Fruit fly (Drosophila melanogaster): ENCODE measurements around the gene Josd.

The Josd gene

DNA sequence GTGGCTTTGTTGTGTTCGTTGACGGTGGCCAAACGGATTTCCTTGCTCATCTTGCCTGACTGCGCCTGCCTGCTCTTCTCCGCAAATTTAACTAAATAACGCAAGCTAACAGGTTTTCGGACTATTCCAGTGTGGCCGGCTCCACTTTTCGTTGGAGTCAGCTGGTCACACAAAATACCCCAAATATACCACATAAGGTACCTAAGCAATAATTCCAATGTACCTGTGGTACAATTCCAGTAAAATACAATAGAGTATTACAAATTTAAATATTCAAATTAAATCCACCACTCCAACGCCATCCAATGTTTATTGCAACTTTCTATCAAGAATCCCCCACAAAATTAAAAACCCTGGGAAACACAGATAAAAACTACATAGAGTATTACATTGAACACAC, 15.6 kb downstream of the Josd start, which contains the start of gene CG3566:
Gene CG3566, minus strand, starts transcription at position 135 of the 400 bp plus-strand sequence.
- TF ChIP-seq Hr96 (GFP tag; optimal IDR thresholded peaks at IDR 0.05), result no peak
- no peak for TF ChIP-seq toe (GFP tag; optimal IDR thresholded peaks at IDR 0.05)
- no peak for TF ChIP-seq CG12768 (GFP tag; optimal IDR thresholded peaks at IDR 0.05)
- TF ChIP-seq CG33017 (tag; optimal IDR thresholded peaks at IDR 0.05), result no peak
- no peak for TF ChIP-seq cic (GFP tag; optimal IDR thresholded peaks at IDR 0.05)
- no peak for TF ChIP-seq CG7101 (tag; optimal IDR thresholded peaks at IDR 0.05)
- no peak for TF ChIP-seq Crg-1 (GFP tag; optimal IDR thresholded peaks at IDR 0.05)
- no peak for TF ChIP-seq CG1620 (GFP tag; optimal IDR thresholded peaks at IDR 0.05)
- TF ChIP-seq cnc (optimal IDR thresholded peaks at IDR 0.05), result no peak
- TF ChIP-seq CG5204 (GFP tag; optimal IDR thresholded peaks at IDR 0.05), result no peak
- peak; percentile 55 for TF ChIP-seq kay (GFP tag; ENCODE audit: borderline replicate concordance)
- peak; percentile 48 for TF ChIP-seq Mnt (GFP tag; optimal IDR thresholded peaks at IDR 0.05)
- no peak for TF ChIP-seq CG11617 (GFP tag; optimal IDR thresholded peaks at IDR 0.05)
- TF ChIP-seq bab1 (GFP tag; optimal IDR thresholded peaks at IDR 0.05), result peak; percentile 47
- TF ChIP-seq CG7045 (GFP tag; optimal IDR thresholded peaks at IDR 0.05), result no peak
- TF ChIP-seq Clk (GFP tag; optimal IDR thresholded peaks at IDR 0.05), result no peak
- peak; percentile 17 for TF ChIP-seq tj (GFP tag; optimal IDR thresholded peaks at IDR 0.05)
- TF ChIP-seq pad (GFP tag; optimal IDR thresholded peaks at IDR 0.05), result no peak
- TF ChIP-seq ovo (GFP tag; optimal IDR thresholded peaks at IDR 0.05), result peak; percentile 11
- peak; percentile 3 for TF ChIP-seq CG14711 (tag; optimal IDR thresholded peaks at IDR 0.05)

DNA sequence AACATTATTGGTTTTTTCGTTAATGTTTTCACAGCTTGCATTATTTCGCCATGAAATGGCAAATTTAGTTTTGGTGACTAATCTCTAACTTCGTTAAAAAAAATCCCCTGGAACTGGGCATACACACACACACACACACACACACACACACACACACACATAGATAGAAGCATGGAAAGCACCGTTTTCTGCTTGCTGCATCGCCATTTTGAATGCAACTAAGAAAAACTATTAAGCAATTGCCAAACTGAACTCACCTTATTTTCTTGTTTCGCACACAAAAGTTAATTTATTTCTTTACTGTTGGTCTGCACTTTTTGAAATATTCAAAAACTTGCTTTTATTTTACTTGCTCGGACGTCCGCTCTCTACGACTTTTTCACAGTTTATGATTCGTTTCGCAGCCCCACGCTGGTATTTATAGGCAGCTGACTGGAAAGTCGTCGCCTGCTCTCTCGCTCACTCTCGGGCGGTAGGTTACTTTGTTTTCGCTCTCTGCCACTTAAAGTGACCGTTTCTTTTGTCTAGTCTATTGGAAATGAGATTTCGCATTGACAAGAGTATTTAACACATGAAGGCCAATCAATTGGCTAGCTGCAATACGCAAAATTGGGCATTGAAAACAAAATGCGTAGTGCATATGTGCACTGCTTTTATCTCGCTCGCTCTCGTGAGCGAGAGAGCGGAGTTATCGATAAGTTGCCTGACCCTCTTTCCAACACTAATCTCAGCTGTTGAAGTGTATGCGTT, 18.1 kb downstream of the Josd start:
- no peak for TF ChIP-seq Clk (GFP tag; optimal IDR thresholded peaks at IDR 0.05)
- TF ChIP-seq bab1 (GFP tag; optimal IDR thresholded peaks at IDR 0.05), result peak; percentile 55
- peak; percentile 34 for TF ChIP-seq CG33017 (tag; optimal IDR thresholded peaks at IDR 0.05)
- TF ChIP-seq CG7101 (tag; optimal IDR thresholded peaks at IDR 0.05), result peak; percentile 67
- peak; percentile 41 for TF ChIP-seq tj (GFP tag; optimal IDR thresholded peaks at IDR 0.05)
- peak; percentile 42 for TF ChIP-seq Hr96 (GFP tag; optimal IDR thresholded peaks at IDR 0.05)
- peak; percentile 32 for TF ChIP-seq cic (GFP tag; optimal IDR thresholded peaks at IDR 0.05)
- no peak for TF ChIP-seq CG5204 (GFP tag; optimal IDR thresholded peaks at IDR 0.05)
- no peak for TF ChIP-seq toe (GFP tag; optimal IDR thresholded peaks at IDR 0.05)
- no peak for TF ChIP-seq cnc (optimal IDR thresholded peaks at IDR 0.05)
- no peak for TF ChIP-seq kay (GFP tag; ENCODE audit: borderline replicate concordance)
- peak; percentile 56 for TF ChIP-seq ovo (GFP tag; optimal IDR thresholded peaks at IDR 0.05)
- TF ChIP-seq CG14711 (tag; optimal IDR thresholded peaks at IDR 0.05), result no peak
- peak; percentile 65 for TF ChIP-seq pad (GFP tag; optimal IDR thresholded peaks at IDR 0.05)
- no peak for TF ChIP-seq CG7045 (GFP tag; optimal IDR thresholded peaks at IDR 0.05)
- TF ChIP-seq CG12768 (GFP tag; optimal IDR thresholded peaks at IDR 0.05), result peak; percentile 0
- peak; percentile 66 for TF ChIP-seq Mnt (GFP tag; optimal IDR thresholded peaks at IDR 0.05)
- TF ChIP-seq CG1620 (GFP tag; optimal IDR thresholded peaks at IDR 0.05), result peak; percentile 49
- peak; percentile 38 for TF ChIP-seq CG11617 (GFP tag; optimal IDR thresholded peaks at IDR 0.05)
- peak; percentile 20 for TF ChIP-seq Crg-1 (GFP tag; optimal IDR thresholded peaks at IDR 0.05)

DNA sequence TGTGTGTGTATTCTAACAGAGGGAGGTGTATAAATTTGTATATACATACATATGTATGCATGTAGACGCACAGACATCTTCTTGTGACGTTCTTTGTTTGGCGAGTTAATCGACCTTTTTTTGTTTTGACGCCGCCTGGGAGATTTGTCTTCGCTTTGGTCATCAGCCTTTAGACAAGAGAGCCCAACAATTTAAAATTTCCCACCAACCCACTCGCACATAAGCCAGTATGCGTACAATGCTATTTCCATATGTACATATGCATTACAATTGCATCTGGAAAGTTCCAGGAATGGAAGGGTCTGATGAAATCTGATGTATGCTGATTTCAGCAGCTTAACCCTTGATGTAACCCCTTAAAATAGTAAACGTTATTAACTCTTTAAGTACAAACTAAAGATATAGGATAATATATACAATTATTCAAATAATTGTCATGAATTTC, 18.7 kb downstream of the Josd start, which contains the start of gene Ubi-p5E:
Gene Ubi-p5E, minus strand, starts transcription at position 19 of the 445 bp plus-strand sequence.
- TF ChIP-seq tj (GFP tag; optimal IDR thresholded peaks at IDR 0.05) (peak; percentile 71), Clk (GFP tag; optimal IDR thresholded peaks at IDR 0.05) (no peak), toe (GFP tag; optimal IDR thresholded peaks at IDR 0.05) (no peak)

DNA sequence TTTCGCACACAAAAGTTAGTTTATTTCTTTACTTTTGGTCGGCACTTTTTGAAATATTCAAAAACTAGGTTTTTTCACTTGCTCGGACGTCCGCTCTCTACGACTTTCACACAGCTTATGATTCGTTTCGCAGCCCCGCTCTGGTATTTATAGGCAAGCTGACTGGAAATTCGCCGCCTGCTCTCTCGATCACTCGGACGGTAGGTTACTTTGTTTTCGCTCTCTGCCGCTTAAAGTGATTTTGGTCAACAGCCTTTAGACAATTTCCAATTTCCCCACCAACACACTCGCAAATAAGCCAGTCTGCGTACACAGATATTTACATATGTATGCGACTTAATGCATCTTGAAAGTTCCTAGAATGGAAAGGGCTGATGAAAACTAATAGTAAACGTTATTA, 22.5 kb downstream of the Josd start, which contains the start of gene CG11700:
Gene CG11700, minus strand, starts transcription at position 106 of the 400 bp plus-strand sequence.
- TF ChIP-seq Hr96 (GFP tag; optimal IDR thresholded peaks at IDR 0.05), result no peak
- peak; percentile 24 for TF ChIP-seq bab1 (GFP tag; optimal IDR thresholded peaks at IDR 0.05)
- no peak for TF ChIP-seq Crg-1 (GFP tag; optimal IDR thresholded peaks at IDR 0.05)
- peak; percentile 11 for TF ChIP-seq tj (GFP tag; optimal IDR thresholded peaks at IDR 0.05)
- no peak for TF ChIP-seq Clk (GFP tag; optimal IDR thresholded peaks at IDR 0.05)
- no peak for TF ChIP-seq toe (GFP tag; optimal IDR thresholded peaks at IDR 0.05)
- TF ChIP-seq CG7045 (GFP tag; optimal IDR thresholded peaks at IDR 0.05), result no peak
- TF ChIP-seq CG5204 (GFP tag; optimal IDR thresholded peaks at IDR 0.05), result no peak
- no peak for TF ChIP-seq kay (GFP tag; ENCODE audit: borderline replicate concordance)

DNA sequence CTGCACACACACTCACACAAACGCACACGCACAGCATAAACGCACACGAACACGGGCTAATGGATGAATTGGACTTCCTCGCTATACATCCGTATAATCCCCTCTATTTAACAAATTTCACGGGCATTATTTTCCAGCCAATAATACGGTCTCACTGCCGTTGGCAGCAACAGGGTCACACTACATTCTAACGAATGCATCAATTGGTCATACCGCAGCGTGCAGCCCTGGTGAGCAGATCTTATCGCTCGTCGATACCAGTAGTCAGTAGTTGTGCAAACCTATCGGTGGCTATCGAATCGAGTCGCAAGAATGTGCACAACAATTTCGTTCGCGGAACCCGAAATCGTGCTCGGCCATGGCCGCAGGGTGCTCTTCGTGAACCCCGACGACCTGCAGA, 26.9 kb downstream of the Josd start, which contains the start of the genes Top3beta and wuho:
Gene Top3beta, minus strand, starts transcription at position 149 of the 400 bp plus-strand sequence.
Gene wuho, plus strand, starts transcription at position 259 of the 400 bp plus-strand sequence.
- TF ChIP-seq pad (GFP tag; optimal IDR thresholded peaks at IDR 0.05) (peak; percentile 72), CG11617 (GFP tag; optimal IDR thresholded peaks at IDR 0.05) (peak; percentile 37), cic (GFP tag; optimal IDR thresholded peaks at IDR 0.05) (peak; percentile 65), Mnt (GFP tag; optimal IDR thresholded peaks at IDR 0.05) (peak; percentile 96), Clk (GFP tag; optimal IDR thresholded peaks at IDR 0.05) (no peak), tj (GFP tag; optimal IDR thresholded peaks at IDR 0.05) (peak; percentile 31), ovo (GFP tag; optimal IDR thresholded peaks at IDR 0.05) (peak; percentile 57), CG33017 (tag; optimal IDR thresholded peaks at IDR 0.05) (peak; percentile 20), CG1620 (GFP tag; optimal IDR thresholded peaks at IDR 0.05) (peak; percentile 51), CG14711 (tag; optimal IDR thresholded peaks at IDR 0.05) (peak; percentile 44), CG7045 (GFP tag; optimal IDR thresholded peaks at IDR 0.05) (no peak), toe (GFP tag; optimal IDR thresholded peaks at IDR 0.05) (no peak), Crg-1 (GFP tag; optimal IDR thresholded peaks at IDR 0.05) (peak; percentile 47), kay (GFP tag; ENCODE audit: borderline replicate concordance) (no peak), bab1 (GFP tag; optimal IDR thresholded peaks at IDR 0.05) (peak; percentile 83), CG7101 (tag; optimal IDR thresholded peaks at IDR 0.05) (peak; percentile 68), CG5204 (GFP tag; optimal IDR thresholded peaks at IDR 0.05) (no peak)

Data from whole organism, adult.